Fruit fly (Drosophila melanogaster): ENCODE measurements around the gene betaTub85D.
A peak's percentile ranks its signal among the peaks of the same experiment; 100 is the strongest.

The betaTub85D gene

dm6 chr3R:9428189-9428699 lies 18.2 kb upstream of the betaTub85D start (continued):
- TF ChIP-seq schlank (tag; optimal IDR thresholded peaks at IDR 0.05), result peak; percentile 41
- TF ChIP-seq B-H1 (GFP tag; IDR thresholded peaks at IDR 0.05), result no peak; the same call in 2 of the 3 replicates
- peak; percentile 7 for TF ChIP-seq Fer3 (tag; optimal IDR thresholded peaks at IDR 0.05)
- TF ChIP-seq CG2889 (GFP tag; IDR thresholded peaks at IDR 0.05), result no peak
- no peak for TF ChIP-seq GATAe (GFP tag; conservative IDR thresholded peaks at IDR 0.05)
- peak; percentile 18 for TF ChIP-seq lilli (GFP tag; optimal IDR thresholded peaks at IDR 0.05)
- no peak for TF ChIP-seq Tbp (GFP tag; optimal IDR thresholded peaks at IDR 0.05)
- TF ChIP-seq CG10267 (tag; optimal IDR thresholded peaks at IDR 0.05), result no peak
- peak; percentile 26 for TF ChIP-seq Hey (tag; optimal IDR thresholded peaks at IDR 0.05)
- peak; percentile 21 for TF ChIP-seq CG3163 (GFP tag; optimal IDR thresholded peaks at IDR 0.05)
- TF ChIP-seq CG11695 (GFP tag; IDR thresholded peaks at IDR 0.05), result peak; percentile 49; the same call in 1 of the 3 replicates
- no peak for TF ChIP-seq CG5245 (GFP tag; optimal IDR thresholded peaks at IDR 0.05)
- no peak for TF ChIP-seq Neu2 (GFP tag; optimal IDR thresholded peaks at IDR 0.05; ENCODE audit: borderline replicate concordance)
- no peak for TF ChIP-seq H2.0 (GFP tag; IDR thresholded peaks at IDR 0.05)
- peak; percentile 75 for TF ChIP-seq CG13296 (GFP tag; optimal IDR thresholded peaks at IDR 0.05)
- peak; percentile 38 for TF ChIP-seq twi (tag; optimal IDR thresholded peaks at IDR 0.05)
- TF ChIP-seq CG11560 (tag; IDR thresholded peaks at IDR 0.05), result no peak
- TF ChIP-seq dan (GFP tag; IDR thresholded peaks at IDR 0.05), result no peak
- TF ChIP-seq CG15479 (GFP tag; optimal IDR thresholded peaks at IDR 0.05), result peak; percentile 88
- TF ChIP-seq CG11456 (GFP tag; IDR thresholded peaks at IDR 0.05), result no peak
- peak; percentile 8 for TF ChIP-seq scrt (GFP tag; optimal IDR thresholded peaks at IDR 0.05)
- peak; percentile 25 for TF ChIP-seq MTF-1 (GFP tag; optimal IDR thresholded peaks at IDR 0.05; ENCODE audit: borderline replicate concordance)
- peak; percentile 17 for TF ChIP-seq CG7556 (GFP tag; optimal IDR thresholded peaks at IDR 0.05)
- TF ChIP-seq CG5953 (GFP tag; IDR thresholded peaks at IDR 0.05), result 0 out of 2 replicates have a peak, but pooled peaks have one; percentile 53
- TF ChIP-seq CG17912 (GFP tag; optimal IDR thresholded peaks at IDR 0.05), result peak; percentile 18
- TF ChIP-seq CG2120 (GFP tag; optimal IDR thresholded peaks at IDR 0.05), result peak; percentile 8
- TF ChIP-seq CG9876 (GFP tag; optimal IDR thresholded peaks at IDR 0.05), result no peak
- TF ChIP-seq CG8924 (tag; optimal IDR thresholded peaks at IDR 0.05), result peak; percentile 14
- TF ChIP-seq gsb (GFP tag; IDR thresholded peaks at IDR 0.05), result peak; percentile 6; the same call in 1 of the 2 replicates
- TF ChIP-seq grn (GFP tag; optimal IDR thresholded peaks at IDR 0.05), result peak; percentile 32
- peak; percentile 48 for TF ChIP-seq CG33557 (GFP tag; optimal IDR thresholded peaks at IDR 0.05)
- TF ChIP-seq CG10959 (GFP tag; IDR thresholded peaks at IDR 0.05), result no peak
- TF ChIP-seq Hmx (GFP tag; optimal IDR thresholded peaks at IDR 0.05), result no peak
- no peak for TF ChIP-seq CG1792 (GFP tag; optimal IDR thresholded peaks at IDR 0.05)
- no peak for TF ChIP-seq CG4404 (GFP tag; IDR thresholded peaks at IDR 0.05)
- no peak for TF ChIP-seq fd3F (GFP tag; optimal IDR thresholded peaks at IDR 0.05)
- peak; percentile 54 for TF ChIP-seq Med (GFP tag)
- TF ChIP-seq CG10147 (GFP tag; optimal IDR thresholded peaks at IDR 0.05), result no peak
- TF ChIP-seq CG12155 (GFP tag; optimal IDR thresholded peaks at IDR 0.05), result no peak
- TF ChIP-seq yki (optimal IDR thresholded peaks at IDR 0.05), result peak; percentile 97
- TF ChIP-seq Eip74EF (GFP tag; optimal IDR thresholded peaks at IDR 0.05), result peak in 1 of 2 experiments; percentile 57
- peak; percentile 8 for TF ChIP-seq pb (GFP tag; optimal IDR thresholded peaks at IDR 0.05)
- TF ChIP-seq CG11696 (GFP tag; IDR thresholded peaks at IDR 0.05), result no peak
- peak; percentile 2 for TF ChIP-seq cad (GFP tag; optimal IDR thresholded peaks at IDR 0.05)
- peak; percentile 50 for TF ChIP-seq PHDP (tag; optimal IDR thresholded peaks at IDR 0.05)
- peak; percentile 25 for TF ChIP-seq CG13424 (tag; optimal IDR thresholded peaks at IDR 0.05)
- TF ChIP-seq bab2 (GFP tag; optimal IDR thresholded peaks at IDR 0.05), result no peak
- TF ChIP-seq oc (tag; optimal IDR thresholded peaks at IDR 0.05), result peak; percentile 37
- TF ChIP-seq zen (tag; optimal IDR thresholded peaks at IDR 0.05), result peak; percentile 27
- TF ChIP-seq Trl (optimal IDR thresholded peaks at IDR 0.05), result peak; percentile 99 to 100
- peak; percentile 62 for TF ChIP-seq Trl (GFP tag; optimal IDR thresholded peaks at IDR 0.05)
- no peak for TF ChIP-seq p53 (GFP tag; optimal IDR thresholded peaks at IDR 0.05)

All from whole organism, embryonic.